Worm (Caenorhabditis elegans) whole organism, L4 larva: ENCODE results near the gene ZK112.4.

ENCODE experiments used
- ceh-32 ChIP-seq: sonication (generic microtip); optimal IDR thresholded peaks from 2 replicates; lab custom pipeline; 2016; ENCODE audit warnings: mild to moderate bottlenecking, missing genetic modification characterization, missing compliant biosample characterization; ENCODE audit not compliant: poor library complexity
- ces-1 ChIP-seq: fragments of 150-350 bp; sonication (generic microtip); optimal IDR thresholded peaks from 4 replicates; lab custom pipeline; 2014; ENCODE audit warnings: missing biosample characterization, missing genetic modification reagents, missing genetic modification characterization
- lsy-2 ChIP-seq, 2 experiments: fragments of 150-350 bp in 1 of 2; sonication (generic microtip) in 1 of 2; optimal IDR thresholded peaks; 2 replicates each; lab custom pipeline; 2014 to 2017; ENCODE audit warnings: missing biosample characterization in 2 of 2, missing genetic modification characterization in 2 of 2
- unc-130 ChIP-seq: sonication (generic microtip); optimal IDR thresholded peaks from 2 replicates; lab custom pipeline; 2016; ENCODE audit warnings: missing genetic modification reagents, missing genetic modification characterization, missing compliant biosample characterization
- unc-62 ChIP-seq, 3 experiments: fragments of 150-350 bp in 1 of 3; sonication (generic microtip); optimal IDR thresholded peaks in 2 of 3; peaks in 1 of 3; 1 replicate in 1 of 3; 2 replicates in 2 of 3; lab custom pipeline; 2014 to 2017; ENCODE audit warnings: missing biosample characterization in 3 of 3, missing genetic modification characterization in 3 of 3, missing genetic modification reagents in 3 of 3, missing genotype in 1 of 3

DNA sequence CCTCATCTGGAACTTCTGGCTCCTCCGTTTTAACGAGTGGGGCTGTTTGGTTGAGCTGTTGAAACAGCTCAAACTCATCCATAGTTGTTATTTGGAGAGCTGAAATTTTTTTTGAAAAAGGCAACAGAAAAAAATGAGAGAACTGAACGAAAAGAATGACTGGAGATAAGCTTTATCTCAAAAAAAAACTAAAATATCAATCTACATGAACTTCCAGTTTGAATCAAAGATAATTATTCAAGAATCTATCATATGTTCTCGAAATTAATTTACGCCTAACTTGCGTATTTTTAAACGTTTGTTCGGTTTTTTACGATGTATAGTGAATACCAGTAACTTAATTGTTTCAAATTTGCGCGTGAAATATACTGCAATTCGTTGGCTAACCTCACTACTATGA is 20.4 kb downstream of the ZK112.4 start, which contains the start of gene lin-13:
- TF ChIP-seq lsy-2 (tag; optimal IDR thresholded peaks at IDR 0.05; lab: Kevin White, UChicago), result no peak
- TF ChIP-seq unc-62 (GFP tag; optimal IDR thresholded peaks at IDR 0.05 in 1 of 2; lab: Kevin White, UChicago), result no peak
- TF ChIP-seq unc-62 (tag; optimal IDR thresholded peaks at IDR 0.05; lab: Kevin White, UChicago), result no peak
- TF ChIP-seq unc-130, result no peak
- no peak for TF ChIP-seq ces-1 (GFP tag; lab: Kevin White, UChicago)
- no peak for TF ChIP-seq ceh-32
